Worm (Caenorhabditis elegans) whole organism, dauer: ENCODE measurements around the gene R05A10.7.

Experiments
- unc-62 ChIP-seq: sonication (generic microtip); optimal IDR thresholded peaks from 2 replicates; lab custom pipeline; 2017; ENCODE audit warnings: missing biosample characterization, missing genetic modification reagents, missing genetic modification characterization

Gene R05A10.7

DNA sequence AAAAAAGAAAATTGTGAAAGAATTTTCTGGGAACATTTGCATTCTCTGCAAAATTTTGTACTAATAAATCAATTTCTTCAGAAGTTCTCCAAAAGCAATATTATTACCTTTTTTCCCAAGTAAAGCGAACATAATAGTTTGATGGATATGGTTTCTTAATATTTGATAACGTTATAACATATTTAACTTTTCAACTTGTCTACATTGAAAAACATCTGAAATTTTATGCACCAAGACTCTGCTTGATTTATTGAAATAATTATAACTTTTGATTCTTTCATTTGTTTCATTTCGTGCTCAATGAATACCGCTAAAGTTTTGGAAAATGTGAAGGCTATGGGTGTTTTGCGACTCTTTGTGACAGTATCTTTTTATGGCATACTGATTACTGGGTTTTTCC, 25.6 kb downstream of the R05A10.7 start, which contains the start of gene srz-31:
srz-31 (plus strand) TSS at position 301 of the 400 bp plus-strand sequence.
- TF ChIP-seq unc-62 (GFP tag; lab: Kevin White, UChicago), result no peak

DNA sequence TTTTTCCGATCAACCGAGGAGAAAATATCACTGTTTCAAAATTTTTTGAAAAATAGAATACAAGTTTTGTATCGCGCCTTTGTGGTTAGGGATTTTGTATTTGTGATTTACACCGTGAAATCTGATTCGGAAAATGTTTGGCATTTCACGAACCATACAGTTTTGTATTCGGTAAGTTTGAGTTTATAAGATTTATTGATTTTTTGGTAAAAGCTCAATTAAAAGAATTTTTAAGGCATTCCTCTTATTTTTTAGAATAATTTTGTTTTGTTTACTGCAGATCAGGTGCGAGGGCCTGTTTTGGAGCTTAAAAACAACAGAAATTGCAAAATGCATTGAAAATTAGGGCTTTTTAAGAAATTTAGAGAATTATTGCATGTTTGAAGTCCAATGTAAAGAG, 29.3 kb downstream of the R05A10.7 start:
- no peak for TF ChIP-seq unc-62 (GFP tag; lab: Kevin White, UChicago)

DNA sequence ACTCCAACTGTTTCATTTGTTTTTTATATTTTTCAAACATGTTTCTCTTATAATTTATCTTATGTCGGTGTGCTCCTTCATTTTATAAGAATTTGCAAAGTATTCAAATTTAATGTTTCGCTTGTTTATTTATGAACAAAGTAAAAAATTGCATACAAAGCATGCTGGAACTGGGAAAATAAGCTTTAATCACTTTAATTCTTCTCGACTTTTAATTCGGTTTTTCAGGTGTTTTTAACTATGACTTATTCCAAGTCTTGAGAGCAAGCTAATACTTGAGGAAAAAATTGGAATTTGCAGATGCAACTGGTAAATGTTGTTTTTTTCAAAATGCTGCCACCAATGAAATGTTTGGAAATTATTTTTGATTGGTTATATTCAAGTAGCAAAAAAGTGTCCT, 30.9 kb downstream of the R05A10.7 start, which contains the start of gene srz-59:
srz-59 (plus strand) TSS at position 301 of the 400 bp plus-strand sequence.
- TF ChIP-seq unc-62 (GFP tag; lab: Kevin White, UChicago), result no peak

DNA sequence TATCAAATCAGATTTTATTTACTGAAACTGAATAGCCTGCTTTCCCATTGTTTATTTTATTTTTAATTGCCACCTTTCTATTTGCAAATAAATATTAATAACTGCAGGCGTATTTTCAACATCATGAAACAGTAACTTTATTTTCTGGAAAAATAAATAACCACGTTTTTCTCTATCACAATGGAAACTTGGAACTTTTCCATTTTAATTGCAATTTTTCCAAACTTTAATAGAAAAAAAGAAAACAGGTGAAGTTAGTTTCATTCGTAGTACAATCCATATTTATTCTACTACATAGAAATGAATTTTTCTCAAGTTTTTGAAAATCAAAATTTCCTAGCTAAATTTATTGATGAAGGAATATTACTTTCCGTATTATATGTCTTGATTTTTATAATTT, 33.6 kb downstream of the R05A10.7 start, which contains the start of gene srz-42:
srz-42 (plus strand) TSS at position 301 of the 400 bp plus-strand sequence.
- no peak for TF ChIP-seq unc-62 (GFP tag; lab: Kevin White, UChicago)

DNA sequence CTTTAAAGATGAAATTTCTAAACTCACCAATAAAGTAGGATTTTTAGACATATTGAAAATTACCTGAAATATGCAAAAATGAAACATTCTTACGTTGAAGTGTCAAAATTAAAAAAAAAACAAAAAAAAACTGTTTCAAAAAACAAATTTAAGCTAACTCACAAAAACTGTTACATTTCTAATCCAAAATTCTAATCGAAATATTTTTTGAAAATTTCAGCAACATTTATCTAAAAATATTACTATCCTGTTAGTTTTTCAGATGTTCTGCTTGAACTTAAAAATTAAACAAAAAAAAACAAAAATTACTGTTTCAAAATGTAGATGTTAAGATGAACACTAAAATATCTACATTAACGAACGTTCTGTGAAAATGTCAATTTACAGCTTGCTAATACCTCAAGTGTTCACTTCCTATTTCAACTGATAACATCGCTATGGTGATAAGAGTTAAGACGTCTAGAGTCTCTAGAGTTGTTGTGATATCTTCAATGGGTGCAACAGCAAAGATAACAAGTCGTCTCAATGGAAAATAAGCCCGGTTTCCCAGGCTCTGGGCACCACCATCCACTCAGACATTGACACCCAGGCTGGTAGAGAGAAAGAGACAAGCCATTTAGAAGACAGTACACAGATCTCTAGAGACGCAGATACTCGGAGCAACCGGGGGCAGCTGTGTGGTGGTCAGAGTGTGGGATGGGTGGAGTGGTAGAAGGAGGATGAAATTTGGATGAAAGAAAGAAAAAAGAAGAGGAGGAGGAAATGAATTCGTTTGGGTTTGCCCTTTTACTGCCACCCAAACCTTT, 34.7 kb downstream of the R05A10.7 start, which contains the start of gene H12I19.115:
H12I19.115 (minus strand) TSS at position 51 of the 806 bp plus-strand sequence.
- TF ChIP-seq unc-62 (GFP tag; lab: Kevin White, UChicago), result no peak

DNA sequence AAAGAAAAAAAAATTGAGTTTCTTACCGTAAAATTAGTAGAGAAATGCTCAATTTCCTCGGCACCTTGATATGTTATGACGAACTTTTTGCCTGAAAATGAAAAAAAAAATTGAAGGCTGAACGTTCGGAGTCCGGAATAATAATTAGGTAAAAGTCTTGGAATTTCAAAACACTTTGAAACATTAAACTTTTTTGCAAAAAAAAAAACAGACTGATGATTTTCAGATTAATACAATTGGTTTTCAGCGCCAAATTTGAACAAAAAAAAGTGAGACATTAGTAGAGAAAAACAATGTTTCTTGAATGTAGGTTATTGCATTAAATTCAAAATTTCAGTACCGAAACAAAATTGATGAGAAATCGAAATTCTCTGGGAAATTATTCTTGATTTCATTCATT, 38.7 kb downstream of the R05A10.7 start, which contains the start of gene nkcc-1:
nkcc-1 (minus strand) TSS at position 101 of the 400 bp plus-strand sequence.
- no peak for TF ChIP-seq unc-62 (GFP tag; lab: Kevin White, UChicago)

DNA sequence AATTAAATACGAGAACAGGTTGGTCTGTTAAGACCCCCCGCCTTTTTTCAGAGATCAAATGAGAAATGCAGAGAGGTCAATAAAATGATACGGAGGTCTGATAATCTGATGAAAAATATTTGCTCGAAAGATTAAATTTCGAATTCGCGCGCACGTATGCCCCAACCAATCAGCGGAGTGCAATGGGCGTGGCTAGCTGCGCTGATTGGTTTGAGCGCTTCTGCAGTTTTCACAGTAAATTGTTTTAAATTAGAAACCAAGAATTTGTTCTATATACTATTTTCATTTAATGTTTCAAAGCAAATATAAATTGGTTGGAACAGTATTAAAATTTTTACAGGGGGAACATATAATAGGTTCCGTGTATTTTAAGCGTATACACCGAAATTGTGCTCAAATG, 43.3 kb downstream of the R05A10.7 start:
- TF ChIP-seq unc-62 (GFP tag; lab: Kevin White, UChicago), result no peak

DNA sequence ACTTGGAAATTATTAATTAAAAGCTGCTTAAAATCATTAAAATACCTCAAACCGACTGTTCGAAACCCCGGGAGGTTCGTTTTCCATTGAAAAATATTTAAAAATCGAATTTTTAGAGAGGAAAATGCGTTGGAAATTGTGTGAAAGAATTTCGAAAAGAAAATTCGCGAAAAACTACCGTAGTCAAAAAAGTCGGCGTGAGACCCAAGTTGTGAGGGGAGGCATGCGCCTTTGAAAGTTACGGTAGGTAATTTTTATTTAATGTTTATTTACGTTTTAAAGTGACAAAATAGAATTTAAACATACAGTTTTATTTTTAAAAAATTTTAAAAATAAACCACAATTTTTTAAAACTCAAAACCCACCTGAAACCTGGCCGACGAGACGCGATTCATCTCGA, 47.1 kb downstream of the R05A10.7 start:
- no peak for TF ChIP-seq unc-62 (GFP tag; lab: Kevin White, UChicago)

DNA sequence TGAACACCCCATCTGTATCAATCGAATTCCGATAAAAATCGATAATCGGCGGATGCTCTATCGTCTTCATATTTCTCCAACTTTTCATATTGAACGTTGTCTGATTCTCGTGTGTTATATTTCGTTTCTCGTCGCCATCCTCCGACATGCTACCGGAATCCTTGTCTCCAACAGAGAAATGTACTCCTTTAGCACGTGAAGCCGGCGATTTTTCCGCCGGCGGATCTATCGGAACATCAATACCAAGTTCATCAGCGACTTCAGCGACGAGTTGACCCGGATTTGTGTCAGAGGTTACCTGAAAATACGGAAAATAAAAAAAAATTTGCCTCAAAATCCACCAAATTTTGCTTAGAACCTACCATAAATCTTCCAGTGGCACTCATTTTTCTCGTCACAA, 47.6 kb downstream of the R05A10.7 start:
- TF ChIP-seq unc-62 (GFP tag; lab: Kevin White, UChicago), result no peak

DNA sequence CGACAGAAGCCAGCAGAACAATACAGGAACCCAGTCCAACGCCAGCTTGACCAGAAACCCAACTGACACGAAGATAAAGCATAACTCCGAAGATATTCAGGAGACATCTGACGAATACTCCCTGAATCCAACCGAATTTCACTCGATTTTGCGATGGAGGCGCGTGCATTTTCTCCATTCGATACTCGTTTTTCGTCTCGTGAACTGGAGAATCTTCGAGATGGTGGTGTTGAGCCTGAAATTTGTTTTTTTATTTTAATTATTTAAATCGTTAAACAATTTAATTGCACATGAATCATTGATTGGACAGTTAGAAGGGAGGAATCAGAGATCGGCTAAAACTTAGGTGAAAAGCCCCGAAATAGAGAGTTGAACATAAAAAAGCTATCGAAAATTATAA, 48.3 kb downstream of the R05A10.7 start:
- no peak for TF ChIP-seq unc-62 (GFP tag; lab: Kevin White, UChicago)

DNA sequence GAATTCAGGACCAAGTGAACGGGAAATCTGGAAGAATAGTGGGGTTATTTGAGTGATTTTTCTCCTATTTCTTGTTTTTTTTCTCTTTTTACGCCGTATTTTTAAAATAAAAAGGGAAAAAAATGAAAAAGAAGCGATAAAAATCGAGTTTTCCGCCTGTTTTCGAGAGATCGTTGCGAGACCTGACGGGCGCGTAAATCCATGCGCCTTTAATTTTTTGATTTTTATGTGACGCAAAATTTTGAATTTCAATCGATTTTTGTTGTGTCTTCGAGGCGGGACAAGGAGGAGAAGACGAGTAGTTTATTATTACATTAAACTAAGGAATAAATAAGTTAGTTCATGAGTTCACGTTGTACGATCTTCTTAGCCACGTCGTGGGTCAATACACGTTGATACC, 49.1 kb downstream of the R05A10.7 start:
- TF ChIP-seq unc-62 (GFP tag; lab: Kevin White, UChicago), result no peak
